Fruit fly (Drosophila melanogaster): ENCODE data around the gene side-VII.
A peak's percentile ranks its signal among the peaks of the same experiment; 100 is the strongest.

The side-VII gene

dm6 chr3R:9705008-9705628 lies 34.7 kb downstream of the side-VII start, which contains the start of gene Unc-115a (continued):
- TF ChIP-seq phol (tag; optimal IDR thresholded peaks at IDR 0.05) (peak; percentile 59), gcm (GFP tag; optimal IDR thresholded peaks at IDR 0.05) (peak; percentile 42), crc (GFP tag; optimal IDR thresholded peaks at IDR 0.05) (no peak), dysf (GFP tag; IDR thresholded peaks at IDR 0.05) (no peak), CG2875 (GFP tag; optimal IDR thresholded peaks at IDR 0.05) (peak; percentile 27), Blimp-1 (GFP tag; optimal IDR thresholded peaks at IDR 0.05) (peak; percentile 23), unpg (GFP tag; optimal IDR thresholded peaks at IDR 0.05) (no peak), CG18599 (GFP tag; optimal IDR thresholded peaks at IDR 0.05) (no peak), Rx (GFP tag; IDR thresholded peaks at IDR 0.05) (no peak), psq (GFP tag; optimal IDR thresholded peaks at IDR 0.05) (peak; percentile 23), tna (GFP tag; IDR thresholded peaks at IDR 0.05; ENCODE audit: partially characterized antibody) (no peak), CG10543 (GFP tag; optimal IDR thresholded peaks at IDR 0.05) (peak; percentile 32), usp (GFP tag; optimal IDR thresholded peaks at IDR 0.05) (no peak), pita (GFP tag; optimal IDR thresholded peaks at IDR 0.05) (peak; percentile 99), Six4 (GFP tag; optimal IDR thresholded peaks at IDR 0.05) (peak; percentile 23), Stat92E (GFP tag; optimal IDR thresholded peaks at IDR 0.05) (peak in 1 of 3 experiments; percentile 53), Xrp1 (GFP tag; IDR thresholded peaks at IDR 0.05) (no peak), D19A (tag; optimal IDR thresholded peaks at IDR 0.05) (peak; percentile 14), CG43689 (GFP tag; IDR thresholded peaks at IDR 0.05) (no peak), CG15479 (GFP tag; optimal IDR thresholded peaks at IDR 0.05) (peak; percentile 77), zen (tag; optimal IDR thresholded peaks at IDR 0.05) (peak; percentile 67), lab (GFP tag; optimal IDR thresholded peaks at IDR 0.05) (no peak), CG15011 (GFP tag; optimal IDR thresholded peaks at IDR 0.05) (no peak), Atf-2 (GFP tag; optimal IDR thresholded peaks at IDR 0.05) (peak; percentile 29), dmrt11E (tag; optimal IDR thresholded peaks at IDR 0.05) (peak; percentile 17), NfI (GFP tag; optimal IDR thresholded peaks at IDR 0.05) (peak; percentile 36), her (GFP tag; optimal IDR thresholded peaks at IDR 0.05) (peak; percentile 60), al (GFP tag; IDR thresholded peaks at IDR 0.05) (no peak), CG15601 (tag; optimal IDR thresholded peaks at IDR 0.05) (peak; percentile 73), HmgZ (tag; optimal IDR thresholded peaks at IDR 0.05) (peak; percentile 92), Ada2b (GFP tag; IDR thresholded peaks at IDR 0.05) (no peak), sens-2 (GFP tag; IDR thresholded peaks at IDR 0.05) (no peak), Dad (GFP tag; optimal IDR thresholded peaks at IDR 0.05) (no peak), CG12219 (GFP tag; optimal IDR thresholded peaks at IDR 0.05) (no peak), CG10462 (GFP tag; optimal IDR thresholded peaks at IDR 0.05) (peak; percentile 46), CG2120 (GFP tag; optimal IDR thresholded peaks at IDR 0.05) (peak; percentile 69), CG17912 (GFP tag; optimal IDR thresholded peaks at IDR 0.05) (peak; percentile 54), CG32772 (GFP tag; IDR thresholded peaks at IDR 0.05) (no peak), CG6689 (GFP tag; IDR thresholded peaks at IDR 0.05) (no peak), CG3838 (GFP tag; optimal IDR thresholded peaks at IDR 0.05) (no peak), sna (GFP tag; IDR thresholded peaks at IDR 0.05; ENCODE audit: partially characterized antibody) (no peak), CG9932 (GFP tag; IDR thresholded peaks at IDR 0.05) (no peak), sisA (GFP tag; IDR thresholded peaks at IDR 0.05) (no peak), CG5245 (GFP tag; optimal IDR thresholded peaks at IDR 0.05) (no peak), Hmr (GFP tag; optimal IDR thresholded peaks at IDR 0.05) (peak; percentile 83), CG14050 (GFP tag; IDR thresholded peaks at IDR 0.05) (no peak), br (optimal IDR thresholded peaks at IDR 0.05) (no peak), CG10959 (GFP tag; IDR thresholded peaks at IDR 0.05) (no peak), peb (GFP tag; IDR thresholded peaks at IDR 0.05) (no peak), hth (optimal IDR thresholded peaks at IDR 0.05) (no peak), CG4404 (GFP tag; IDR thresholded peaks at IDR 0.05) (no peak)

Data from whole organism, embryonic.